Worm (Caenorhabditis elegans) whole organism, young adult: ENCODE results near the gene R11H6.4.

Experiments used
- B0261.1 ChIP-seq: sonication (generic microtip); optimal IDR thresholded peaks from 2 replicates; lab custom pipeline; 2016; ENCODE audit warnings: mild to moderate bottlenecking, missing genetic modification characterization, moderate library complexity, missing compliant biosample characterization
- F37B4.10 ChIP-seq: fragments of 200-800 bp; sonication (Bioruptor generic); IDR thresholded peaks from 2 replicates; pipeline ENCODE4 v1.3.6; 2022; ENCODE audit warnings: missing genetic modification characterization, missing compliant biosample characterization
- F52B5.7 ChIP-seq: sonication (generic microtip); optimal IDR thresholded peaks from 2 replicates; lab custom pipeline; 2016; ENCODE audit warnings: mild to moderate bottlenecking, missing genetic modification characterization, missing compliant biosample characterization
- F57A8.1 ChIP-seq: fragments of 200-800 bp; sonication (Bioruptor generic); optimal IDR thresholded peaks from 2 replicates; lab custom pipeline; 2018; ENCODE audit warnings: mild to moderate bottlenecking, missing genetic modification characterization, moderate library complexity, missing compliant biosample characterization
- F57C9.4 ChIP-seq: sonication (generic microtip); optimal IDR thresholded peaks from 2 replicates; lab custom pipeline; 2017; ENCODE audit warnings: mild to moderate bottlenecking, missing genetic modification characterization, missing compliant biosample characterization
- T07F8.4 ChIP-seq: sonication (generic microtip); optimal IDR thresholded peaks from 2 replicates; lab custom pipeline; 2016; ENCODE audit warnings: mild to moderate bottlenecking, missing genetic modification characterization, moderate library complexity, missing compliant biosample characterization
- Y53F4B.3 ChIP-seq: fragments of 200-800 bp; sonication (Bioruptor generic); IDR thresholded peaks from 2 replicates; pipeline ENCODE4 v1.3.6; 2022; ENCODE audit warnings: missing genetic modification reagents, missing genetic modification characterization, missing compliant biosample characterization
- Y67H2A.10 ChIP-seq: fragments of 200-800 bp; sonication (Bioruptor generic); conservative IDR thresholded peaks from 2 replicates; pipeline ENCODE4 v1.3.6; 2022; ENCODE audit warnings: missing genetic modification reagents, missing genetic modification characterization, missing compliant biosample characterization
- ama-1 ChIP-seq, 3 experiments: fragments of 150-350 bp in 1 of 3; sonication (generic microtip) in 2 of 3; optimal IDR thresholded peaks; 2 replicates each; lab custom pipeline; 2014 to 2018; ENCODE audit warnings: missing biosample characterization in 2 of 3, missing genetic modification characterization in 2 of 3, missing genetic modification reagents in 2 of 3
- atf-7 ChIP-seq: sonication (generic microtip); optimal IDR thresholded peaks from 2 replicates; lab custom pipeline; 2017; ENCODE audit warnings: mild to moderate bottlenecking, missing genetic modification characterization, missing compliant biosample characterization
- cebp-1 ChIP-seq, 2 experiments: fragments of 200-800 bp in 1 of 2; sonication (Bioruptor generic) in 1 of 2; sonication (generic microtip) in 1 of 2; IDR thresholded peaks in 1 of 2; optimal IDR thresholded peaks in 1 of 2; 2 replicates each; pipeline versions ENCODE4 v1.3.6 to Lab custom; 2017 to 2022; ENCODE audit warnings: missing compliant biosample characterization in 2 of 2, missing genetic modification characterization in 2 of 2, mild to moderate bottlenecking in 1 of 2, missing genetic modification reagents in 1 of 2, moderate library complexity in 1 of 2
- ceh-58 ChIP-seq: fragments of 200-800 bp; sonication (Bioruptor generic); IDR thresholded peaks from 2 replicates; pipeline ENCODE4 v1.3.6; 2022; ENCODE audit warnings: missing genetic modification characterization, missing compliant biosample characterization
- dox-1 ChIP-seq: fragments of 200-800 bp; sonication (Bioruptor generic); IDR thresholded peaks from 2 replicates; pipeline ENCODE4 v1.3.6; 2022; ENCODE audit warnings: missing genetic modification reagents, missing genetic modification characterization, missing compliant biosample characterization
- dpff-1 ChIP-seq: sonication (generic microtip); optimal IDR thresholded peaks from 2 replicates; lab custom pipeline; 2017; ENCODE audit warnings: mild to moderate bottlenecking, missing genetic modification characterization, missing compliant biosample characterization
- dpl-1 ChIP-seq: fragments of 150-350 bp; optimal IDR thresholded peaks from 2 replicates; lab custom pipeline; 2014; ENCODE audit warnings: missing biosample characterization, missing genetic modification reagents, missing genetic modification characterization
- efl-1 ChIP-seq: fragments of 150-350 bp; optimal IDR thresholded peaks from 2 replicates; lab custom pipeline; 2014; ENCODE audit warnings: missing biosample characterization, missing genetic modification reagents, missing genetic modification characterization
- egl-44 ChIP-seq: fragments of 200-800 bp; sonication (Bioruptor generic); IDR thresholded peaks from 2 replicates; pipeline ENCODE4 v1.3.6; 2022; ENCODE audit warnings: missing genetic modification reagents, missing genetic modification characterization, missing compliant biosample characterization
- egrh-3 ChIP-seq: fragments of 200-800 bp; sonication (Bioruptor generic); IDR thresholded peaks from 2 replicates; pipeline ENCODE4 v1.3.6; 2022; ENCODE audit warnings: missing genetic modification reagents, missing genetic modification characterization, missing compliant biosample characterization
- him-1 ChIP-seq: sonication (generic microtip); optimal IDR thresholded peaks from 2 replicates; lab custom pipeline; 2016; ENCODE audit warnings: missing genotype, missing genetic modification reagents, missing genetic modification characterization, missing compliant biosample characterization
- hlh-12 ChIP-seq: sonication (generic microtip); optimal IDR thresholded peaks from 2 replicates; lab custom pipeline; 2016; ENCODE audit warnings: missing genetic modification characterization, missing compliant biosample characterization
- lin-40 ChIP-seq: sonication (generic microtip); optimal IDR thresholded peaks from 2 replicates; lab custom pipeline; 2016; ENCODE audit warnings: missing genetic modification characterization, mild to moderate bottlenecking, missing compliant biosample characterization, missing genotype, missing genetic modification reagents
- madf-6 ChIP-seq: fragments of 200-800 bp; sonication (Bioruptor generic); IDR thresholded peaks from 2 replicates; pipeline ENCODE4 v1.3.6; 2022; ENCODE audit warnings: missing genetic modification reagents, missing genetic modification characterization, missing compliant biosample characterization
- madf-8 ChIP-seq: fragments of 200-800 bp; sonication (Bioruptor generic); conservative IDR thresholded peaks from 2 replicates; pipeline ENCODE4 v1.3.6; 2022; ENCODE audit warnings: missing genetic modification reagents, missing genetic modification characterization, missing compliant biosample characterization
- nhr-120 ChIP-seq: fragments of 200-800 bp; sonication (Bioruptor generic); IDR thresholded peaks from 2 replicates; pipeline ENCODE4 v1.3.6; 2022; ENCODE audit warnings: missing genetic modification characterization, missing compliant biosample characterization
- nhr-27 ChIP-seq: fragments of 200-800 bp; sonication (Bioruptor generic); optimal IDR thresholded peaks from 2 replicates; lab custom pipeline; 2018; ENCODE audit warnings: mild to moderate bottlenecking, missing genetic modification characterization, moderate library complexity, missing compliant biosample characterization
- snpc-4 ChIP-seq, 5 experiments: fragments of 150-350 bp in 1 of 5; sonication (generic microtip) in 4 of 5; optimal IDR thresholded peaks; 2 replicates each; lab custom pipeline; 2014 to 2018; ENCODE audit warnings: missing genetic modification characterization in 5 of 5, missing biosample characterization in 3 of 5, antibody characterized with exemption in 2 of 5, mild to moderate bottlenecking in 2 of 5, missing compliant biosample characterization in 2 of 5, missing genotype in 2 of 5, moderate library complexity in 2 of 5, missing genetic modification reagents in 1 of 5
- unc-130 ChIP-seq: sonication (generic microtip); optimal IDR thresholded peaks from 2 replicates; lab custom pipeline; 2016; ENCODE audit warnings: missing genetic modification reagents, missing genetic modification characterization, missing compliant biosample characterization

The R11H6.4 gene

DNA sequence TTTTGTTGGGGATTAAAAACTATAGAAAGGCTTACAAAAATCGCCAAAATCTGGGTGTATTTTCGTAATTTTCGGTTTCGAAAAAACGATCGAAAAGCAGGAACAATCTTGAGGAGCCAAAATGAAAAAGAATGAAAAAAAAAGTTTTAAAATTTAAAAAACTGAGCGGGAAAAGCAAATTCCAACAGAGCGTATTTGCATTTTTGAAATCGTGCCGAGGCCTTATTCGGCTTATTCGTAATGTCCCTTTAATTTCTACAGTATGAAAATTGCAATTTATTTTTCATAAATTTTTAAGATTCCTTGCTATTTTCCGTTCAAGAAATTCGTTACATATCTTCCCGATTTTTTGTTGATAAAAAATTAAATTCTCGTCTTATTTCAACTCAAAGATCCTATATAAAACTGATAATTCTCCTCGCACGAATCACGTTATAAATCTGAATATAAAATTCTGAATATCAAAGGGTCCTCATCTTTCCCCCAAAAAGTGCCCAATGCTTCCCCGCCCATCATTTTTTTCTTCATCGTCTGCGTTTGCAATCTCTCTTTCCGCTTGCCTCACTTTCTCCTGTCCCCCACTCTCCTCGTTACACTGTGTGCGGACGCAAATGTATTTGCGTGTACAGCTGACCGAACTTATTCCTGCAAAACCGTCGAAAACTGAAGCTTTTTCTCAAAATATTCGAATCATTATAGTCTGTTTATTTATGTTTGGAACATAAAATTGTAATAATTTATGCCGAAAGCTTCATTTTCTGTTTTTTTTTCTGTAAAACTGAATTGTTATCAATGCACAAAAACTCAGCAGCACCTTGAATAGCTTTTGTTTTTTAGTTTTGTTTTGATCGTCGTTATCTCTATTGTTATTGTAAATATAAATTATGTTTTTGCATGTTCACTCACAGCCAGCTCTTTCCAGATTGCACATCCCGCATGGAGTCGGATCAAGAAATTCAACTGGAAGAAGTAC, 36.4 kb downstream of the R11H6.4 start, which contains the start of the genes rfc-1 and pmp-3 (continued):
- TF ChIP-seq lin-40 (tag; lab: Kevin White, UChicago): no peak
- TF ChIP-seq him-1 (tag; lab: Kevin White, UChicago): peak; percentile 25
- no peak for TF ChIP-seq F52B5.7 (tag; lab: Kevin White, UChicago)
- peak; percentile 78 for TF ChIP-seq madf-8 (GFP tag; lab: Robert Waterston, UW)
- TF ChIP-seq madf-6 (GFP tag; lab: Robert Waterston, UW): peak; percentile 88
- no peak for TF ChIP-seq F37B4.10

ce11 chrV:14648825-14649224, 39.1 kb downstream of the R11H6.4 start:
- TF ChIP-seq hlh-12 (tag; lab: Kevin White, UChicago): no peak
- TF ChIP-seq egl-44 (GFP tag; lab: Robert Waterston, UW): no peak
- no peak for TF ChIP-seq nhr-27 (tag; lab: Kevin White, UChicago)
- no peak for TF ChIP-seq cebp-1 (GFP tag; IDR thresholded peaks at IDR 0.05; lab: Robert Waterston, UW)
- no peak for TF ChIP-seq cebp-1 (tag; optimal IDR thresholded peaks at IDR 0.05; lab: Kevin White, UChicago)
- no peak for TF ChIP-seq dox-1 (GFP tag; lab: Robert Waterston, UW)
- no peak for TF ChIP-seq Y67H2A.10 (GFP tag; lab: Robert Waterston, UW)
- TF ChIP-seq F57A8.1 (GFP tag; lab: Kevin White, UChicago): no peak
- TF ChIP-seq efl-1: no peak
- TF ChIP-seq snpc-4 (GFP tag; optimal IDR thresholded peaks at IDR 0.05; lab: Kevin White, UChicago): no peak
- no peak for TF ChIP-seq snpc-4 (tag; optimal IDR thresholded peaks at IDR 0.05; lab: Kevin White, UChicago)

- TF ChIP-seq cebp-1 (GFP tag; IDR thresholded peaks at IDR 0.05; lab: Robert Waterston, UW): no peak
- TF ChIP-seq cebp-1 (tag; optimal IDR thresholded peaks at IDR 0.05; lab: Kevin White, UChicago): peak; percentile 19
- TF ChIP-seq dpff-1 (tag; lab: Kevin White, UChicago): no peak
Measured at ce11 chrV:14649929-14650328, 40.2 kb downstream of the R11H6.4 start.

DNA sequence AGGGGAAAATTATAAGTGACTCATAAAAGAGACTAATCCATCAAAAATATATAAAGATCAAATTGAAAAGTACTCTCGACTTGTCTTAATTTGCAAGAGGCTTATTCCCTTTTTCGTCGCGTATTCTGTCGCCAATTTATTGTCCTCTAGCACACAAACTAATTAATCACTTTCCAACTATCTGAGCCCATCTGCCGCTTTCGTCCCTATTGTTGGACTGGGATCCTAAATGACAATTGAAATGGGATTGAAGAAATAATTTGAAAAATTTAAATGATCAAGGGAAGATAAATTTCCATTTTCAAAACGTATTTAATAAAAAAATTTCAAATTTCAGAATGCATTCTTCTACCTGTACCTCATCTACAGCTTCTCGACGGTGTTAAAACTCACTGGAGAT, 40.9 kb downstream of the R11H6.4 start:
- TF ChIP-seq B0261.1 (tag; lab: Kevin White, UChicago) (no peak), ceh-58 (GFP tag; lab: Robert Waterston, UW) (no peak), ama-1 (optimal IDR thresholded peaks at IDR 0.05; lab: Kevin White, UChicago) (no peak), ama-1 (GFP tag; optimal IDR thresholded peaks at IDR 0.05; lab: Kevin White, UChicago) (no peak), nhr-120 (GFP tag; lab: Robert Waterston, UW) (no peak), T07F8.4 (tag; lab: Kevin White, UChicago) (no peak), egrh-3 (no peak), Y53F4B.3 (GFP tag; lab: Robert Waterston, UW) (no peak), madf-8 (GFP tag; lab: Robert Waterston, UW) (no peak), madf-6 (GFP tag; lab: Robert Waterston, UW) (no peak), dpl-1 (GFP tag; lab: Kevin White, UChicago) (no peak), atf-7 (tag; lab: Kevin White, UChicago) (no peak)

DNA sequence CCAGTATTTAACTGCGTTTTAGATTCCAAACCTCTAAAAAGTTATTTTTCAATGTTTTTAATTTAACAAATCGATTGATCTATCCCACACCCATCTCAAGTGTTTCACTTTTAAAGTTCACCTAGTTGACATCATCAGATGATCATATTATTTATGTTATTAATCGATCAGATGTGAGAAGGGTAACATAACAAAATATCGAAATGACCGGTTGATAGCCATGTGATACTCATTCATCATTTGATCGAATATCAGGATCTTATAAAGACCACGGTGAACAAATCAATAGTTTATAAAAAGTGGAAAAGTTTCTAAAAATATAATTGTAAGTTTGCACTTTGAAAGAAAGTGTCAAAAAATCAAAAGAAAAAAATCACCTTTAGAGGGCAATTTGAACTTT, 45.9 kb downstream of the R11H6.4 start:
- no peak for TF ChIP-seq madf-6 (GFP tag; lab: Robert Waterston, UW)
- no peak for TF ChIP-seq F57C9.4 (tag; lab: Kevin White, UChicago)
- TF ChIP-seq dpff-1 (tag; lab: Kevin White, UChicago): no peak
- TF ChIP-seq Y67H2A.10 (GFP tag; lab: Robert Waterston, UW): no peak
- no peak for TF ChIP-seq unc-130
